Worm (Caenorhabditis elegans) whole organism, late embryonic: ENCODE results near the gene cpr-2.

ENCODE experiments used
- ceh-14 ChIP-seq: sonication (generic microtip); optimal IDR thresholded peaks from 2 replicates; lab custom pipeline; 2016; ENCODE audit warnings: missing genotype, missing genetic modification characterization, missing compliant biosample characterization
- eyg-1 ChIP-seq: sonication (generic microtip); optimal IDR thresholded peaks from 2 replicates; lab custom pipeline; 2016; ENCODE audit warnings: missing genotype, missing genetic modification characterization, missing compliant biosample characterization
- lin-11 ChIP-seq: fragments of 200-800 bp; sonication (Bioruptor generic); optimal IDR thresholded peaks from 2 replicates; lab custom pipeline; 2018; ENCODE audit warnings: mild to moderate bottlenecking, missing genetic modification characterization, missing compliant biosample characterization
- rnt-1 ChIP-seq: sonication (generic microtip); optimal IDR thresholded peaks from 2 replicates; lab custom pipeline; 2016; ENCODE audit warnings: missing genetic modification characterization, missing compliant biosample characterization

DNA sequence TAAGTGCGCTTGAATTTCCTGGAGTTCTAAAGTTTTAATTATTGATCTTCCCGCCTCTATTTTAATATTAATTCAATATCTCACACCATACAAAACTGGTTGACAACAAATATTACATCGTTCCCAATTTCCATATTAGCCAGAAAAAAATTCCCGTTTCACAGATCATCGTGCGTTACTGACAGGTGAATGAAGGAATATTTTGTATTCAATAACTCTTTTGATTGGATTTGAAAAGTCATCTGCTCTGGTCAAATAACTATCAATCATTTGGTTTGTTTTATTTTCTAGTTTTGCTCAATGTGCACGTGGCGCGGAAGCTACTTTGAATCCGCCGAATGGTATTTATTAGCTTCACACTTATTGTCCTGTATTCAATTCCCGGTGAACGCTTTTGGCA lies 50.2 kb downstream of the cpr-2 start, which contains the start of gene srh-139:
- no peak for TF ChIP-seq rnt-1 (tag; lab: Kevin White, UChicago)
- no peak for TF ChIP-seq lin-11 (tag; lab: Kevin White, UChicago)
- no peak for TF ChIP-seq ceh-14 (tag; lab: Kevin White, UChicago)
- no peak for TF ChIP-seq eyg-1 (tag; lab: Kevin White, UChicago)
